Worm (Caenorhabditis elegans) whole organism, late embryonic: Measurements from ENCODE around the gene E02H9.6.
A peak's percentile ranks its signal among the peaks of the same experiment; 100 is the strongest.
"Not testable (repeated sequence)": the region's sequence is repeated elsewhere in the genome, so short reads cannot be mapped to it uniquely, and the experiment has no call there.

Experiments used
- C38D4.7 ChIP-seq: fragments of 200-800 bp; sonication (Bioruptor generic); optimal IDR thresholded peaks from 2 replicates; lab custom pipeline; 2018; ENCODE audit warnings: mild to moderate bottlenecking, missing genetic modification characterization, moderate library complexity, missing compliant biosample characterization
- K02D7.2 ChIP-seq: sonication (generic microtip); optimal IDR thresholded peaks from 2 replicates; lab custom pipeline; 2017; ENCODE audit warnings: mild to moderate bottlenecking, missing genetic modification characterization, missing compliant biosample characterization
- Y22D7AL.16 ChIP-seq: sonication (generic microtip); optimal IDR thresholded peaks from 2 replicates; lab custom pipeline; 2016; ENCODE audit warnings: missing genetic modification characterization, missing compliant biosample characterization
- ahr-1 ChIP-seq: sonication (generic microtip); optimal IDR thresholded peaks from 2 replicates; lab custom pipeline; 2016; ENCODE audit warnings: missing genetic modification characterization, missing compliant biosample characterization
- ama-1 ChIP-seq: fragments of 150-350 bp; optimal IDR thresholded peaks from 2 replicates; lab custom pipeline; 2014
- ceh-22 ChIP-seq: sonication (generic microtip); optimal IDR thresholded peaks from 2 replicates; lab custom pipeline; 2017; ENCODE audit warnings: missing biosample characterization, missing genetic modification characterization
- ceh-24 ChIP-seq: sonication (generic microtip); optimal IDR thresholded peaks from 2 replicates; lab custom pipeline; 2016; ENCODE audit warnings: mild to moderate bottlenecking, missing genetic modification characterization, missing compliant biosample characterization
- ceh-31 ChIP-seq: sonication (generic microtip); optimal IDR thresholded peaks from 2 replicates; lab custom pipeline; 2016; ENCODE audit warnings: missing genetic modification characterization, missing compliant biosample characterization
- ceh-45 ChIP-seq: fragments of 200-800 bp; sonication (Bioruptor generic); IDR thresholded peaks from 2 replicates; pipeline ENCODE4 v1.3.6; 2022; ENCODE audit warnings: missing genetic modification reagents, missing genetic modification characterization, missing compliant biosample characterization
- ceh-48 ChIP-seq: sonication (generic microtip); optimal IDR thresholded peaks from 2 replicates; lab custom pipeline; 2016; ENCODE audit warnings: missing genetic modification characterization, inconsistent platforms, missing compliant biosample characterization
- che-1 ChIP-seq: sonication (generic microtip); optimal IDR thresholded peaks from 2 replicates; lab custom pipeline; 2016; ENCODE audit warnings: mild to moderate bottlenecking, missing genetic modification characterization, missing compliant biosample characterization
- dve-1 ChIP-seq: sonication (generic microtip); optimal IDR thresholded peaks from 2 replicates; lab custom pipeline; 2017; ENCODE audit warnings: antibody characterized with exemption, mild to moderate bottlenecking, missing genetic modification characterization, missing compliant biosample characterization
- fkh-6 ChIP-seq: sonication (generic microtip); optimal IDR thresholded peaks from 2 replicates; lab custom pipeline; 2016; ENCODE audit warnings: missing genetic modification characterization, missing compliant biosample characterization
- hlh-13 ChIP-seq: fragments of 200-800 bp; sonication (Bioruptor generic); optimal IDR thresholded peaks from 2 replicates; lab custom pipeline; 2018; ENCODE audit warnings: mild to moderate bottlenecking, missing genetic modification characterization, missing compliant biosample characterization
- hlh-30 ChIP-seq: sonication (generic microtip); optimal IDR thresholded peaks from 2 replicates; lab custom pipeline; 2017; ENCODE audit warnings: antibody characterized with exemption, missing genetic modification characterization, missing compliant biosample characterization; ENCODE audit not compliant: insufficient read depth
- hlh-6 ChIP-seq: sonication (generic microtip); optimal IDR thresholded peaks from 2 replicates; lab custom pipeline; 2016; ENCODE audit warnings: missing genotype, missing genetic modification characterization, missing compliant biosample characterization
- lim-6 ChIP-seq: sonication (generic microtip); optimal IDR thresholded peaks from 2 replicates; lab custom pipeline; 2016; ENCODE audit warnings: missing genetic modification characterization, missing compliant biosample characterization
- nfya-1 ChIP-seq: sonication (generic microtip); optimal IDR thresholded peaks from 2 replicates; lab custom pipeline; 2017; ENCODE audit warnings: missing genetic modification characterization, mild to moderate bottlenecking, missing compliant biosample characterization, antibody characterized with exemption, moderate library complexity
- nhr-11 ChIP-seq: fragments of 150-350 bp; optimal IDR thresholded peaks from 2 replicates; lab custom pipeline; 2014; ENCODE audit warnings: missing biosample characterization, missing genetic modification characterization
- npax-4 ChIP-seq: sonication (generic microtip); optimal IDR thresholded peaks from 2 replicates; lab custom pipeline; 2016; ENCODE audit warnings: missing genetic modification characterization, missing compliant biosample characterization
- pat-9 ChIP-seq: fragments of 200-800 bp; sonication (Bioruptor generic); optimal IDR thresholded peaks from 2 replicates; lab custom pipeline; 2018; ENCODE audit warnings: mild to moderate bottlenecking, missing genetic modification characterization, moderate library complexity, missing compliant biosample characterization
- pqm-1 ChIP-seq: sonication (generic microtip); optimal IDR thresholded peaks from 2 replicates; lab custom pipeline; 2016; ENCODE audit warnings: missing genetic modification characterization, missing compliant biosample characterization
- pros-1 ChIP-seq: fragments of 150-350 bp; optimal IDR thresholded peaks from 2 replicates; lab custom pipeline; 2014; ENCODE audit warnings: missing biosample characterization, missing genetic modification reagents, missing genetic modification characterization
- rnt-1 ChIP-seq: sonication (generic microtip); optimal IDR thresholded peaks from 2 replicates; lab custom pipeline; 2016; ENCODE audit warnings: missing genetic modification characterization, missing compliant biosample characterization
- sox-2 ChIP-seq: fragments of 200-800 bp; sonication (Bioruptor generic); IDR thresholded peaks from 2 replicates; pipeline ENCODE4 v1.3.6; 2022; ENCODE audit warnings: missing genetic modification reagents, missing genetic modification characterization, missing compliant biosample characterization
- sox-4 ChIP-seq: sonication (generic microtip); optimal IDR thresholded peaks from 2 replicates; lab custom pipeline; 2017; ENCODE audit warnings: mild to moderate bottlenecking, missing genetic modification characterization, inconsistent platforms, missing compliant biosample characterization
- syd-9 ChIP-seq: sonication (generic microtip); optimal IDR thresholded peaks from 2 replicates; lab custom pipeline; 2016; ENCODE audit warnings: mild to moderate bottlenecking, missing genetic modification characterization, moderate library complexity, missing compliant biosample characterization
- tbx-2 ChIP-seq: sonication (generic microtip); optimal IDR thresholded peaks from 2 replicates; lab custom pipeline; 2016; ENCODE audit warnings: missing genetic modification characterization, missing compliant biosample characterization
- ttx-3 ChIP-seq: sonication (generic microtip); optimal IDR thresholded peaks from 2 replicates; lab custom pipeline; 2016; ENCODE audit warnings: missing genetic modification reagents, missing genetic modification characterization, missing compliant biosample characterization
- unc-3 ChIP-seq, 2 experiments: fragments of 200-800 bp in 1 of 2; sonication (Bioruptor generic) in 1 of 2; sonication (generic microtip) in 1 of 2; conservative IDR thresholded peaks in 1 of 2; optimal IDR thresholded peaks in 1 of 2; 2 replicates each; pipeline versions ENCODE4 v1.3.6 to Lab custom; 2016 to 2022; ENCODE audit warnings: missing compliant biosample characterization in 2 of 2, missing genetic modification characterization in 2 of 2, missing genetic modification reagents in 1 of 2
- unc-42 ChIP-seq: sonication (generic microtip); optimal IDR thresholded peaks from 2 replicates; lab custom pipeline; 2016; ENCODE audit warnings: missing genotype, missing genetic modification characterization, missing compliant biosample characterization
- unc-55 ChIP-seq: sonication (generic microtip); optimal IDR thresholded peaks from 2 replicates; lab custom pipeline; 2017; ENCODE audit warnings: missing biosample characterization, missing genetic modification reagents, missing genetic modification characterization
- zip-5 ChIP-seq: sonication (generic microtip); optimal IDR thresholded peaks from 2 replicates; lab custom pipeline; 2016; ENCODE audit warnings: missing genetic modification characterization, missing compliant biosample characterization

The E02H9.6 gene

ce11 chrIII:2426122-2426521 lies 9.8 kb upstream of the E02H9.6 start, which contains the start of gene W04B5.8:
W04B5.8 (plus strand) TSS chrIII:2426316.
- TF ChIP-seq nfya-1 (peak; percentile 40), unc-55 (GFP tag; lab: Kevin White, UChicago) (peak; percentile 52), hlh-30 (tag; lab: Kevin White, UChicago) (no peak), unc-42 (peak; percentile 11), ceh-48 (tag; lab: Kevin White, UChicago) (peak; percentile 76), npax-4 (tag; lab: Kevin White, UChicago) (no peak), tbx-2 (tag; lab: Kevin White, UChicago) (peak; percentile 17), ceh-31 (peak; percentile 50)

DNA sequence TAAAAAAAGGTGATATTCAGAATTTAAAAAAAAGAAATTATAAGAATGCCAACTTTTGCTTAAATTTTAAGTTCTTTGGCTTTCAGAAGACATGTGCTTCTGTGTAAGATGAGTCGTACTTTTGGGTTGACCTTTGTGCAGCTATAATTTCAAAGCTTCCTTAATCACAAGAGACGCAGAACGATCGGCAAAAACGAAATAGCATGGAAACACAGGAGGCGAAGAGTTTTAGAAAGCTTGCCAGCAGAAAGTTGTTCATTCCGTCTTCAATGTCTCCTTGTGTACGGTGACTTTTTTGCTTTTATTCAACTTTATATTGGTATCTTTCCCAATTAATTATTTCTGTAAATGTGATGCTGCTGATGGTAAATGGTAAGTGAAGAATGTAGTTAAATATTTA lies 3.0 kb upstream of the E02H9.6 start:
- TF ChIP-seq ahr-1 (tag; lab: Kevin White, UChicago) (no peak), dve-1 (tag; lab: Kevin White, UChicago) (no peak), lim-6 (no peak), ttx-3 (tag; lab: Kevin White, UChicago) (no peak), pros-1 (tag; lab: Kevin White, UChicago) (no peak), pqm-1 (tag; lab: Kevin White, UChicago) (no peak), hlh-30 (tag; lab: Kevin White, UChicago) (no peak), sox-4 (no peak), npax-4 (tag; lab: Kevin White, UChicago) (no peak), pat-9 (tag; lab: Kevin White, UChicago) (no peak), fkh-6 (tag; lab: Kevin White, UChicago) (no peak), ceh-22 (tag; lab: Kevin White, UChicago) (no peak), K02D7.2 (tag; lab: Kevin White, UChicago) (no peak), nhr-11 (tag; lab: Kevin White, UChicago) (no peak)

DNA sequence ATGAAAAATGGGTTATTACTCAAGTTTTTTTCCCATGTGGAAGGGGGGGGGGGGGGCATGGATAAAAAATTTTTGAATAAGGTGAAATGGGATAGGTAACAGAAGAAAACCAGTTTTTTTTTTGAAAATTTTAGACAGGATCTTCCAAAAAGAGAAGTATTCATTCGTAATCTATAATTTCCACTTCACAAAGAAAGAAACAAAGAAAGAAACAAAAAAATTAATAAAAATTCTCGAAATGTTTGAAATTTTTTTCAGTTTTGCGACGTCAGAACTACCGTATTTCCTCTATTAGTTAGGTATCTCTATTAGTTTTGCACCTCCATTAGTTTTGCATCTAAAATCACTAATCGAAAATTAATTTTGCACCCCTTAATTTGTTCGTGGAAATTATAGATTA lies 532 bp upstream of the E02H9.6 start, which contains the start of gene W04B5.6:
Gene W04B5.6 (minus strand): TSS at position 101 of the 400 bp plus-strand sequence.
- TF ChIP-seq ama-1; zip-5 (tag; lab: Kevin White, UChicago); C38D4.7 (GFP tag; lab: Kevin White, UChicago): not testable (repeated sequence)

- TF ChIP-seq fkh-6 (tag; lab: Kevin White, UChicago) = no peak
- no peak for TF ChIP-seq sox-2
- TF ChIP-seq K02D7.2 (tag; lab: Kevin White, UChicago) = no peak
- TF ChIP-seq che-1 = no peak
- TF ChIP-seq ceh-24 (tag; lab: Kevin White, UChicago) = no peak
- no peak for TF ChIP-seq unc-3 (GFP tag; conservative IDR thresholded peaks at IDR 0.05; lab: Robert Waterston, UW)
- TF ChIP-seq unc-3 (tag; optimal IDR thresholded peaks at IDR 0.05; lab: Kevin White, UChicago) = no peak
- no peak for TF ChIP-seq ttx-3 (tag; lab: Kevin White, UChicago)
- no peak for TF ChIP-seq ceh-31
- peak; percentile 89 for TF ChIP-seq ceh-48 (tag; lab: Kevin White, UChicago)
Observed at ce11 chrIII:2438543-2438942, 2.6 kb downstream of the E02H9.6 start, which contains the start of gene E02H9.13. E02H9.13 (minus strand) TSS chrIII:2438741.

DNA sequence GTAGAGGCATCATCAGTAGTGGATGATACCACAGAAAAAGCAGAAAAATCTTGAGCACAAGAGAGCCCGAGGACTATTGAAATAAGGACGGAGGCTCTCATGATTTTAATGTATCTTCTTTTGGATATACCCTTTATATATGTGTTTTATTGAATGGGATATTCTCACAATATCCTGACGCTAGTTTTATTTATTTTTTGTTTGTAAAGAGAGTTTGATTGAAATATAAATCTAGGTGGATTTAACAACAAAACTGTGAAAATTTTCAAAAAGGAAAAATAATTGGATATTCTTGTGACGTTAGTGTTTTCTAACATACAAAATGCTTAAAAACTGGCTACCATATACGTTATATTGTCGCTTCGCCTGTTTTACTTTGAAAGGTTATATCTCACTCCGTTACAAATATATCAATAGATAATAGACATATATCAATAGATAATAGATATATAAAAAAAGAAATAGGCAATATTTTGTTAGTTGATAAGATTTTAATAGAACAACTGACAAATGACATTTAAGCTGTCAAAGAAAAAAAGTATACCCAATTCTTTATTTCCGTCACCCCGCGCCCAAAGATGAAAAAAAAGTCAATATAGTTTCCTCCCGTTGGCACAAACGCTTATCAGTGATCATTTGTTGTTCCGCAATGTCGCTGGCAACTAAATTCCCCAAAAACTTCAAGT lies 9.8 kb downstream of the E02H9.6 start, which contains the start of the genes E02H9.7 and klo-2:
Gene E02H9.7 (minus strand): TSS at position 101 of the 686 bp plus-strand sequence.
Gene klo-2 (plus strand): TSS at position 636 of the 686 bp plus-strand sequence.
- TF ChIP-seq hlh-13 (GFP tag; lab: Kevin White, UChicago) (no peak), C38D4.7 (GFP tag; lab: Kevin White, UChicago) (no peak), hlh-6 (no peak), ceh-45 (no peak), syd-9 (tag; lab: Kevin White, UChicago) (no peak), rnt-1 (tag; lab: Kevin White, UChicago) (no peak), ttx-3 (tag; lab: Kevin White, UChicago) (no peak), ama-1 (no peak), Y22D7AL.16 (tag; lab: Kevin White, UChicago) (no peak)
